Fruit fly (Drosophila melanogaster) whole organism, wandering third instar larva: ENCODE measurements around the gene CG11248.
A peak's percentile ranks its signal among the peaks of the same experiment; 100 is the strongest.

Experiments used
- Abd-B ChIP-seq: fragments of >200 bp; optimal IDR thresholded peaks from 2 replicates; lab custom pipeline; 2017; ENCODE audit warnings: missing biosample characterization, missing genetic modification characterization
- CG32264 ChIP-seq: fragments of 200-800 bp; sonication (Bioruptor generic); optimal IDR thresholded peaks from 2 replicates; lab custom pipeline; 2016; ENCODE audit warnings: missing biosample characterization, missing genetic modification characterization
- CG9705 ChIP-seq: fragments of 200-800 bp; sonication (Bioruptor generic); optimal IDR thresholded peaks from 2 replicates; lab custom pipeline; 2018; ENCODE audit warnings: missing biosample characterization, mild to moderate bottlenecking, missing genetic modification characterization
- CrebA ChIP-seq: fragments of 200-800 bp; sonication (Bioruptor generic); optimal IDR thresholded peaks from 2 replicates; lab custom pipeline; 2016; ENCODE audit warnings: missing biosample characterization, mild to moderate bottlenecking, missing genetic modification characterization, borderline replicate concordance
- Dfd ChIP-seq: fragments of >200 bp; optimal IDR thresholded peaks from 2 replicates; lab custom pipeline; 2017; ENCODE audit warnings: missing biosample characterization, missing genetic modification characterization
- Dif ChIP-seq: fragments of 200-275, 200-300 bp; sonication (Bioruptor generic); optimal IDR thresholded peaks from 2 replicates; lab custom pipeline; 2018; ENCODE audit warnings: missing biosample characterization, missing genetic modification characterization; ENCODE audit not compliant: partially characterized antibody
- GATAd ChIP-seq: sonication (Bioruptor generic); optimal IDR thresholded peaks from 2 replicates; lab custom pipeline; 2016; ENCODE audit warnings: missing biosample characterization, missing genetic modification characterization
- HLH106 ChIP-seq: fragments of 200-800 bp; optimal IDR thresholded peaks from 3 replicates; lab custom pipeline; 2019; ENCODE audit warnings: missing biosample characterization, mild to moderate bottlenecking, missing genetic modification characterization, moderate library complexity
- Hnf4 ChIP-seq: fragments of 200-800 bp; sonication (Bioruptor generic); optimal IDR thresholded peaks from 2 replicates; lab custom pipeline; 2016; ENCODE audit warnings: missing biosample characterization, mild to moderate bottlenecking, missing genetic modification characterization
- Hr78 ChIP-seq: fragments of >200 bp; optimal IDR thresholded peaks from 2 replicates; lab custom pipeline; 2017; ENCODE audit warnings: missing biosample characterization, missing genetic modification characterization
- Hr83 ChIP-seq: fragments of 200-300 bp; sonication (Bioruptor generic); optimal IDR thresholded peaks from 2 replicates; lab custom pipeline; 2016; ENCODE audit warnings: missing biosample characterization, mild to moderate bottlenecking, missing genetic modification characterization, moderate library complexity; ENCODE audit not compliant: poor library complexity, severe bottlenecking
- Jra ChIP-seq: sonication (Bioruptor generic); optimal IDR thresholded peaks from 2 replicates; lab custom pipeline; 2016; ENCODE audit warnings: missing biosample characterization, missing genetic modification characterization
- Mio ChIP-seq: sonication (Bioruptor generic); optimal IDR thresholded peaks from 2 replicates; lab custom pipeline; 2016; ENCODE audit warnings: missing biosample characterization, missing genetic modification characterization
- Myc ChIP-seq: fragments of >200 bp; optimal IDR thresholded peaks from 2 replicates; lab custom pipeline; 2017
- N ChIP-seq: fragments of >200 bp; optimal IDR thresholded peaks from 2 replicates; lab custom pipeline; 2018; ENCODE audit warnings: missing biosample characterization, missing external identifiers, missing genetic modification characterization
- OdsH ChIP-seq: fragments of 200-800 bp; sonication (Bioruptor generic); optimal IDR thresholded peaks from 2 replicates; lab custom pipeline; 2016; ENCODE audit warnings: missing biosample characterization, mild to moderate bottlenecking, missing genetic modification characterization
- Rel ChIP-seq, 2 experiments: fragments of 200-800 bp; sonication (Bioruptor generic) in 1 of 2; optimal IDR thresholded peaks; 2 replicates in 1 of 2; 3 replicates in 1 of 2; lab custom pipeline; 2016 to 2019; ENCODE audit warnings: mild to moderate bottlenecking in 2 of 2, missing biosample characterization in 2 of 2, missing genetic modification characterization in 2 of 2, moderate library complexity in 1 of 2
- Sp1 ChIP-seq: fragments of 200-800 bp; sonication (Bioruptor generic); optimal IDR thresholded peaks from 3 replicates; lab custom pipeline; 2019; ENCODE audit warnings: missing biosample characterization, mild to moderate bottlenecking, missing genetic modification characterization, moderate library complexity
- Vsx2 ChIP-seq: fragments of 200-300, 225-300 bp; sonication (Bioruptor generic); optimal IDR thresholded peaks from 2 replicates; lab custom pipeline; 2018; ENCODE audit warnings: missing biosample characterization, missing genetic modification characterization; ENCODE audit not compliant: partially characterized antibody
- br ChIP-seq: fragments of 200-800 bp; sonication (Bioruptor generic); optimal IDR thresholded peaks from 2 replicates; lab custom pipeline; 2016; ENCODE audit warnings: missing biosample characterization, missing genetic modification characterization
- brk ChIP-seq: fragments of 200-800 bp; sonication (Bioruptor generic); optimal IDR thresholded peaks from 2 replicates; lab custom pipeline; 2016; ENCODE audit warnings: missing biosample characterization, mild to moderate bottlenecking, missing genetic modification characterization
- dl ChIP-seq, 2 experiments: fragments of 175-275, 200-275 bp in 1 of 2; fragments of 200-275 bp in 1 of 2; sonication (Bioruptor generic); optimal IDR thresholded peaks; lab custom pipeline; 2018; ENCODE audit warnings: mild to moderate bottlenecking in 2 of 2, missing biosample characterization in 2 of 2, missing genetic modification characterization in 2 of 2, moderate library complexity in 2 of 2; ENCODE audit not compliant: partially characterized antibody in 2 of 2, insufficient read depth in 1 of 2
- dmrt93B ChIP-seq: fragments of 200-800 bp; sonication (Bioruptor generic); optimal IDR thresholded peaks from 2 replicates; lab custom pipeline; 2018; ENCODE audit warnings: missing biosample characterization, mild to moderate bottlenecking, missing genetic modification characterization
- dsf ChIP-seq: sonication (Bioruptor generic); optimal IDR thresholded peaks from 2 replicates; lab custom pipeline; 2016; ENCODE audit warnings: missing biosample characterization, missing genetic modification characterization, borderline replicate concordance
- ey ChIP-seq: fragments of 200-800 bp; sonication (Bioruptor generic); optimal IDR thresholded peaks from 2 replicates; lab custom pipeline; 2016; ENCODE audit warnings: missing biosample characterization, missing genetic modification characterization
- foxo ChIP-seq, 2 experiments: fragments of 200-800 bp; sonication (Bioruptor generic); optimal IDR thresholded peaks; 2 replicates in 1 of 2; 3 replicates in 1 of 2; lab custom pipeline; 2016 to 2017; ENCODE audit warnings: missing biosample characterization in 2 of 2, missing genetic modification characterization in 2 of 2
- fru ChIP-seq: fragments of 200-800 bp; sonication (Bioruptor generic); optimal IDR thresholded peaks from 3 replicates; lab custom pipeline; 2016; ENCODE audit warnings: missing biosample characterization, mild to moderate bottlenecking, missing genetic modification characterization
- h ChIP-seq: fragments of 200-800 bp; sonication (Bioruptor generic); optimal IDR thresholded peaks from 3 replicates; lab custom pipeline; 2016; ENCODE audit warnings: missing biosample characterization, mild to moderate bottlenecking, missing genetic modification characterization
- jim ChIP-seq: fragments of 175-275, 200-325 bp; sonication (Bioruptor generic); optimal IDR thresholded peaks from 2 replicates; lab custom pipeline; 2016; ENCODE audit warnings: missing biosample characterization, mild to moderate bottlenecking, missing genetic modification characterization
- lola ChIP-seq: fragments of >200 bp; optimal IDR thresholded peaks from 2 replicates; lab custom pipeline; 2017; ENCODE audit warnings: missing biosample characterization, missing genetic modification characterization
- pan ChIP-seq: fragments of >200 bp; optimal IDR thresholded peaks from 2 replicates; lab custom pipeline; 2017
- psq ChIP-seq: fragments of 200-800 bp; sonication (Bioruptor generic); optimal IDR thresholded peaks from 3 replicates; lab custom pipeline; 2017; ENCODE audit warnings: missing biosample characterization, mild to moderate bottlenecking, missing genetic modification characterization, moderate library complexity
- rgr ChIP-seq: fragments of 200-800 bp; sonication (Bioruptor generic); optimal IDR thresholded peaks from 3 replicates; lab custom pipeline; 2016; ENCODE audit warnings: missing biosample characterization, mild to moderate bottlenecking, missing genetic modification characterization
- sage ChIP-seq: fragments of 200-800 bp; sonication (Bioruptor generic); optimal IDR thresholded peaks from 2 replicates; lab custom pipeline; 2016; ENCODE audit warnings: missing biosample characterization, mild to moderate bottlenecking, missing genetic modification characterization
- tai ChIP-seq: sonication (Bioruptor generic); optimal IDR thresholded peaks from 2 replicates; lab custom pipeline; 2016; ENCODE audit warnings: missing biosample characterization, missing genetic modification characterization
- usp ChIP-seq: fragments of >200 bp; optimal IDR thresholded peaks from 2 replicates; lab custom pipeline; 2017; ENCODE audit warnings: missing biosample characterization, missing genetic modification characterization
- woc ChIP-seq: sonication (Bioruptor generic); optimal IDR thresholded peaks from 2 replicates; lab custom pipeline; 2016; ENCODE audit warnings: missing biosample characterization, mild to moderate bottlenecking, missing genetic modification characterization

The CG11248 gene

DNA sequence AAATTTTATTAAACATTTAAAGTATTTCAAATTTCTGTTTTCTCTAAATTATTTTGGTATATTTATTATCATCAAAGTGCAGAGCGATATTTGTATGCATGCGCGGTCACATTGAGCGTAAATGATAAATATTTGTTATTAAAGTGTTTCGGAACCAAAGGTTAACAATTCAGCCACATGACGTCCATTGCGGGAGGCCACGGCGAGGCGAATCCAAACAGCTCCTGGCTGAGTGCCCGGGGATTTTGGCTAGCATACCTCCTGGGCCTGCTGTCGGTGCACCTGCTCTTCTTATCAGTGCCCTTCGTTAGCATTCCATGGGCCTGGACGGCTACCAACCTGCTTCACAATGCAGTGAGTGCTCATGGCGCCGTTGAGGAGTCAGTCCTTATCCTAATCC is 44.6 kb upstream of the CG11248 start, which contains the start of gene ORMDL:
ORMDL (plus strand) TSS at position 98 of the 400 bp plus-strand sequence.
- TF ChIP-seq dmrt93B (GFP tag; lab: Kevin White, UChicago): no peak
- no peak for TF ChIP-seq usp
- TF ChIP-seq dl (GFP tag; optimal IDR thresholded peaks at IDR 0.05; lab: Kevin White, UChicago; ENCODE audit: insufficient read depth in 1 of 2, partially characterized antibody in 2 of 2): no peak
- TF ChIP-seq fru (GFP tag; lab: Kevin White, UChicago): no peak
- TF ChIP-seq Vsx2 (GFP tag; lab: Kevin White, UChicago): no peak
- no peak for TF ChIP-seq Rel (GFP tag; optimal IDR thresholded peaks at IDR 0.05; lab: Kevin White, UChicago)
- no peak for TF ChIP-seq Rel (tag; optimal IDR thresholded peaks at IDR 0.05; lab: Kevin White, UChicago)
- TF ChIP-seq pan (lab: Kevin White, UChicago): no peak
- TF ChIP-seq Hr78 (GFP tag; lab: Kevin White, UChicago): no peak

DNA sequence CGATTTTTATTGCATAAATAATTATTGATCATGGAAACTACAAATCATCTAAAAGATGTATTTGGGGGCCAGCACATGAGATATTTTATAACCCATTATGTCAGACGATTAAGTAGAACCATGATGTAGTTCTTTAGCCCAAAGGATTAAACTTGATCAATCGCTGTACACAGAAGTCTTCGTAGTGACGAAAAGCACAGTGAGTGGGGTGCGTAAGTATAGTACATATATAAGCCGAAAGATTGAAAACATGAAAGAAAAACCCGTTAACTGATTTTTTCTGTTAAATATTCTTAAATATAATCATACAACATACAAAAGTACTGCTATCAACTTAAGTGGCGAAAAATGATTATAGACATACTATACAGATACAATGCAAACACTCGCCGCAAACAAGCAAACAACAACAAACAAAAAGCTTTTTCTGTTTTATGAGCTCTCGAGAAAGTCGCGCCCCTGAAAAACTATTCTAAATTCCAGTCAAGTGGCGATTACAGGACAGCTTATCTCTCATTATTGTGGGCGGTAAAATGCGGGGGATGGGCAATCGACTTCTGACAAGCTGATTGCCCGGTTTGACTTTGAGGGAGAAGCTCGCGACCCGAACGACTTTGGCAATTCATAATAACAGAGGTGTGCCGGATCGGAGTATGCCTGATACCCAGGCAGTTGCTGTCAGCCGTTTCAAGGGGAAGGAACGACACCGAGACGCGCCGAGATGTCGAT is 43.4 kb upstream of the CG11248 start, which contains the start of gene CG32444:
CG32444 (plus strand) TSS at position 683 of the 729 bp plus-strand sequence.
- TF ChIP-seq Abd-B (GFP tag; lab: Kevin White, UChicago) (no peak), lola (GFP tag; lab: Kevin White, UChicago) (no peak), usp (no peak), Myc (no peak), Jra (no peak), brk (GFP tag; lab: Kevin White, UChicago) (no peak), h (no peak), N (GFP tag; lab: Kevin White, UChicago) (no peak), HLH106 (tag; lab: Kevin White, UChicago) (no peak), Hr83 (no peak), Dif (GFP tag; lab: Kevin White, UChicago) (no peak), Sp1 (GFP tag; lab: Kevin White, UChicago) (no peak), rgr (GFP tag; lab: Kevin White, UChicago) (no peak), br (GFP tag; lab: Kevin White, UChicago) (no peak)
- TF ChIP-seq, all 38 proteins: peak for 0

DNA sequence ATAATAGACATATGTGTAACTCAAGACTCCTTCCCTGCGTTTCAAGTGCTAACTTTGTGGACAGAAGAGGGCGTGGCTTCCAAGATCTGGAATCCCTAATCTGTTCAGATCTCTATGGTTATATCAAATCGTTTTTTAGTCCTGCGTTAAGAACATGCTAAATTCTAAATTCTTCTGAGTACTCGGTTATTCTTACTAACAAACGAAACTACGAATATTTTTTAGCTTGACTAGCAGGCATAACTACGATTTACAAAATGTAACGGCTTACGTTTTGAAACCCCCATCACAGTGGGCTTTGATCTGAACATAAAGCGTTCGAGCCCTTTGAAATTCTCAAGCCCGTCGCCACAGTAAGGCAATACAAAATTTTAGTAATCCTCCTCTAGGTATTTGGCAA is 40.8 kb upstream of the CG11248 start, which contains the start of gene CG32445:
CG32445 (plus strand) TSS at position 301 of the 400 bp plus-strand sequence.
- TF ChIP-seq Vsx2 (GFP tag; lab: Kevin White, UChicago) (no peak), lola (GFP tag; lab: Kevin White, UChicago) (no peak), Hr83 (no peak), woc (GFP tag; lab: Kevin White, UChicago) (no peak), CrebA (GFP tag; lab: Kevin White, UChicago) (no peak), rgr (GFP tag; lab: Kevin White, UChicago) (no peak), h (no peak), OdsH (GFP tag; lab: Kevin White, UChicago) (no peak), br (GFP tag; lab: Kevin White, UChicago) (no peak)

DNA sequence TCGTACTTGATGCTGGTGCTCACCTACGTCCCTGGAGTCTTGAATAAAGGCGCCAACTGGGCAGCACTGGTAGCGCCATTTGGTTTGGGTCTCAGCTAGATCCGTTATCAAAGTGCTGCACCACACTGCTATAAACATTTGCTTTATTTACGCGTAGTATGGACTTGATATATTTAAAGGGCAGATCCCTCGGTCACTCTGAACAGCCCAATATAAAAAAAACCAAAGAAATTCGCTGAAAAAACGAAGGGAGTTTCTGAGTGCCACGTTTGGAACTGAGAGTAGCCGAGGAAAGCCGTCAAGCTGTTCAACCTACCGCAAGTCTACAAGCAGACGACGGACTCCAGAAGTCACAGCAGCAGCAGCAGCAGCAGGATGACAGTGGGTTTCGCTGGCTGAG is 39.0 kb upstream of the CG11248 start, which contains the start of gene Atox1:
Atox1 (plus strand) TSS at position 181 of the 400 bp plus-strand sequence.
- no peak for TF ChIP-seq usp
- no peak for TF ChIP-seq Rel (GFP tag; optimal IDR thresholded peaks at IDR 0.05; lab: Kevin White, UChicago)
- TF ChIP-seq Rel (tag; optimal IDR thresholded peaks at IDR 0.05; lab: Kevin White, UChicago): peak; percentile 63
- no peak for TF ChIP-seq brk (GFP tag; lab: Kevin White, UChicago)
- no peak for TF ChIP-seq ey (GFP tag; lab: Kevin White, UChicago)
- no peak for TF ChIP-seq Dfd
- no peak for TF ChIP-seq Abd-B (GFP tag; lab: Kevin White, UChicago)
- TF ChIP-seq lola (GFP tag; lab: Kevin White, UChicago): no peak
- TF ChIP-seq OdsH (GFP tag; lab: Kevin White, UChicago): peak; percentile 5
- TF ChIP-seq CG9705 (GFP tag; lab: Kevin White, UChicago): peak; percentile 70
- TF ChIP-seq HLH106 (tag; lab: Kevin White, UChicago): peak; percentile 56
- no peak for TF ChIP-seq dsf (GFP tag; lab: Kevin White, UChicago)
- TF ChIP-seq br (GFP tag; lab: Kevin White, UChicago): no peak
- TF ChIP-seq Mio: no peak
- peak; percentile 7 for TF ChIP-seq jim (GFP tag; lab: Kevin White, UChicago)
- no peak for TF ChIP-seq Vsx2 (GFP tag; lab: Kevin White, UChicago)
- no peak for TF ChIP-seq fru (GFP tag; lab: Kevin White, UChicago)
- TF ChIP-seq Hr78 (GFP tag; lab: Kevin White, UChicago): no peak
- no peak for TF ChIP-seq tai (GFP tag; lab: Kevin White, UChicago)
- no peak for TF ChIP-seq sage (GFP tag; lab: Kevin White, UChicago)
- TF ChIP-seq Myc: peak; percentile 74
- no peak for TF ChIP-seq dl (GFP tag; optimal IDR thresholded peaks at IDR 0.05; lab: Kevin White, UChicago; ENCODE audit: insufficient read depth in 1 of 2, partially characterized antibody in 2 of 2)
- TF ChIP-seq GATAd (GFP tag; lab: Kevin White, UChicago): no peak
- no peak for TF ChIP-seq Hr83
- no peak for TF ChIP-seq N (GFP tag; lab: Kevin White, UChicago)
- no peak for TF ChIP-seq woc (GFP tag; lab: Kevin White, UChicago)
- no peak for TF ChIP-seq Jra
- TF ChIP-seq Hnf4 (GFP tag; lab: Kevin White, UChicago): no peak
- TF ChIP-seq dmrt93B (GFP tag; lab: Kevin White, UChicago): peak; percentile 27
- peak; percentile 46 for TF ChIP-seq Sp1 (GFP tag; lab: Kevin White, UChicago)
- TF ChIP-seq pan (lab: Kevin White, UChicago): no peak
- TF ChIP-seq h: peak; percentile 15
- TF ChIP-seq Dif (GFP tag; lab: Kevin White, UChicago): no peak
- peak; percentile 45 for TF ChIP-seq rgr (GFP tag; lab: Kevin White, UChicago)
- TF ChIP-seq CG32264 (GFP tag; lab: Kevin White, UChicago): no peak
- no peak for TF ChIP-seq foxo (GFP tag; optimal IDR thresholded peaks at IDR 0.05; lab: Kevin White, UChicago)
- no peak for TF ChIP-seq psq (GFP tag; lab: Kevin White, UChicago)
